Worm (Caenorhabditis elegans): ENCODE data around the gene nspg-3.

The nspg-3 gene

ce11 chrII:6047639-6048159 is 43.9 kb upstream of the nspg-3 start, which contains the start of the genes R12C12.6 and ran-5 (continued):
- peak; percentile 81 for TF ChIP-seq duxl-1 (tag; optimal IDR thresholded peaks at IDR 0.05; ENCODE audit: poor library complexity)
- peak; percentile 81 for TF ChIP-seq T26A8.4 (GFP tag; IDR thresholded peaks at IDR 0.05)
- peak in 1 of 2 experiments; percentile 9 for TF ChIP-seq mdl-1 (tag; optimal IDR thresholded peaks at IDR 0.05)
- TF ChIP-seq zfp-2 (tag; optimal IDR thresholded peaks at IDR 0.05), result peak; percentile 13
- peak; percentile 25 for TF ChIP-seq nhr-11 (tag; optimal IDR thresholded peaks at IDR 0.05)
- peak; percentile 87 for TF ChIP-seq mep-1 (tag; optimal IDR thresholded peaks at IDR 0.05)
- peak; percentile 44; the same call in 1 of the 2 replicates for TF ChIP-seq tra-1 (GFP tag; IDR thresholded peaks at IDR 0.05)
- no peak for TF ChIP-seq ceh-62 (tag; optimal IDR thresholded peaks at IDR 0.05)
- no peak for TF ChIP-seq daf-19 (GFP tag; conservative IDR thresholded peaks at IDR 0.05)
- no peak for TF ChIP-seq fos-1 (tag; optimal IDR thresholded peaks at IDR 0.05)
- peak; percentile 42 for TF ChIP-seq unc-130 (GFP tag; optimal IDR thresholded peaks at IDR 0.05)
- TF ChIP-seq unc-62 (GFP tag; optimal IDR thresholded peaks at IDR 0.05 in 1 of 2), result peak in 1 of 2 experiments; percentile 42
- no peak for TF ChIP-seq unc-62 (tag; optimal IDR thresholded peaks at IDR 0.05)
- peak; percentile 78 for TF ChIP-seq dve-1 (tag; optimal IDR thresholded peaks at IDR 0.05; ENCODE audit: insufficient read depth)
- TF ChIP-seq arid-1 (GFP tag; conservative IDR thresholded peaks at IDR 0.05), result peak; percentile 71; the same call in 1 of the 2 replicates
- TF ChIP-seq saeg-2 (GFP tag; IDR thresholded peaks at IDR 0.05), result 0 out of 2 replicates have a peak, but pooled peaks have one; percentile 12
- peak; percentile 40 for TF ChIP-seq spr-3 (GFP tag; optimal IDR thresholded peaks at IDR 0.05)
- TF ChIP-seq ZK337.2 (GFP tag; IDR thresholded peaks at IDR 0.05), result 0 out of 2 replicates have a peak, but pooled peaks have one; percentile 53
- TF ChIP-seq lin-1 (GFP tag; IDR thresholded peaks at IDR 0.05), result no peak
- peak; percentile 66 for TF ChIP-seq hmg-1.1 (GFP tag; IDR thresholded peaks at IDR 0.05)
- TF ChIP-seq nhr-10 (tag; optimal IDR thresholded peaks at IDR 0.05), result no peak
- TF ChIP-seq madf-9 (GFP tag; conservative IDR thresholded peaks at IDR 0.05), result 0 out of 2 replicates have a peak, but pooled peaks have one; percentile 37
- TF ChIP-seq nhr-6 (tag; optimal IDR thresholded peaks at IDR 0.05), result peak; percentile 52
- peak; percentile 74 for TF ChIP-seq spr-1 (tag; optimal IDR thresholded peaks at IDR 0.05)
- peak; percentile 63 for TF ChIP-seq ctbp-1 (GFP tag; IDR thresholded peaks at IDR 0.05)
- TF ChIP-seq nhr-25 (tag; optimal IDR thresholded peaks at IDR 0.05; ENCODE audit: borderline replicate concordance, insufficient read depth), result no peak
- TF ChIP-seq pha-4 (GFP tag; IDR thresholded peaks at IDR 0.05), result peak; percentile 57; the same call in 1 of the 2 replicates
- peak; percentile 69 for TF ChIP-seq pha-4 (tag; optimal IDR thresholded peaks at IDR 0.05)
- TF ChIP-seq hlh-11 (tag; optimal IDR thresholded peaks at IDR 0.05), result peak; percentile 68
- peak; percentile 16 for TF ChIP-seq lin-13 (GFP tag; optimal IDR thresholded peaks at IDR 0.05)
- TF ChIP-seq ceh-20 (GFP tag; IDR thresholded peaks at IDR 0.05), result peak; percentile 59; the same call in 1 of the 2 replicates
- peak; percentile 4 for TF ChIP-seq jun-1 (tag; optimal IDR thresholded peaks at IDR 0.05)
- peak; percentile 87 for TF ChIP-seq lin-38 (GFP tag; IDR thresholded peaks at IDR 0.05)
- TF ChIP-seq F49E8.2 (tag; optimal IDR thresholded peaks at IDR 0.05; ENCODE audit: borderline replicate concordance), result peak; percentile 63
- no peak for TF ChIP-seq nhr-111 (GFP tag; optimal IDR thresholded peaks at IDR 0.05)

- TF ChIP-seq nhr-25 (tag; optimal IDR thresholded peaks at IDR 0.05; ENCODE audit: borderline replicate concordance, insufficient read depth), result no peak
- peak; percentile 62 for TF ChIP-seq hlh-11 (tag; optimal IDR thresholded peaks at IDR 0.05)
- no peak for TF ChIP-seq madf-5 (GFP tag; IDR thresholded peaks at IDR 0.05)
- no peak for TF ChIP-seq pha-4 (GFP tag; IDR thresholded peaks at IDR 0.05)
- TF ChIP-seq pha-4 (tag; optimal IDR thresholded peaks at IDR 0.05), result no peak
- TF ChIP-seq nhr-11 (tag; optimal IDR thresholded peaks at IDR 0.05), result no peak
- no peak for TF ChIP-seq daf-12 (tag; optimal IDR thresholded peaks at IDR 0.05)
- TF ChIP-seq nhr-28 (tag; optimal IDR thresholded peaks at IDR 0.05), result peak; percentile 82
- TF ChIP-seq dmd-6 (GFP tag; IDR thresholded peaks at IDR 0.05), result peak; percentile 71
- TF ChIP-seq R02D3.7 (tag; optimal IDR thresholded peaks at IDR 0.05), result no peak
- no peak for TF ChIP-seq cey-2 (tag; optimal IDR thresholded peaks at IDR 0.05; ENCODE audit: borderline replicate concordance, insufficient read depth)
- TF ChIP-seq dve-1 (tag; optimal IDR thresholded peaks at IDR 0.05; ENCODE audit: insufficient read depth), result peak; percentile 73
- TF ChIP-seq zip-2 (tag; optimal IDR thresholded peaks at IDR 0.05), result no peak
- TF ChIP-seq dmd-8 (GFP tag; IDR thresholded peaks at IDR 0.05), result no peak
- TF ChIP-seq ctbp-1 (GFP tag; IDR thresholded peaks at IDR 0.05), result no peak
- TF ChIP-seq sdz-12 (GFP tag; optimal IDR thresholded peaks at IDR 0.05), result no peak
- peak; percentile 31 for TF ChIP-seq nhr-77 (tag; optimal IDR thresholded peaks at IDR 0.05)
- peak; percentile 5 for TF ChIP-seq mes-2 (tag; optimal IDR thresholded peaks at IDR 0.05; ENCODE audit: poor library complexity, severe bottlenecking)
- TF ChIP-seq fos-1 (tag; optimal IDR thresholded peaks at IDR 0.05), result no peak
- peak; percentile 22 for TF ChIP-seq nhr-10 (tag; optimal IDR thresholded peaks at IDR 0.05)
- TF ChIP-seq daf-16 (GFP tag; optimal IDR thresholded peaks at IDR 0.05), result no peak
- peak; percentile 39 for TF ChIP-seq daf-16 (tag; optimal IDR thresholded peaks at IDR 0.05)
- TF ChIP-seq php-3 (GFP tag; IDR thresholded peaks at IDR 0.05), result peak; percentile 54; the same call in 1 of the 2 replicates
Measured at ce11 chrII:6049546-6049945, 42.0 kb upstream of the nspg-3 start.
